Worm (Caenorhabditis elegans): ENCODE results near the gene C44B11.4.

The C44B11.4 gene

DNA sequence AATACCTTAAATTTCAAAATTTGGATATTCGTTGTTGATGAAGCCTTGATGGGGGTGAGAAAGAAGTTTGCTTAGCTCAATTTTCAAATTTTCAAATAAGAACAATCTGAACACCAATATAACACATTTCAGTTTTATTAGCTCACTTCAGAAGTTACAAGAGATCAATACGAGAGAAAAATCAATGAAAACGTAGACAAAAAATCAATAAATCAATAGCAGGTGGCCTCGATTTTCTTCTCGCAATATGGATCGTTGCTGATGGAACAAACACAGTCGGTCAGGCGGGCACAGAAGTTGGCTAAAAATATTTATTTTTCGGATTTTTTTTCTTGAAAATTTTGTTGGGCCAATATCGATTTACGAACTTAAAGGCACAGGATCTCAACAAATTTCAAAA is 1.5 kb downstream of the C44B11.4 start:
- TF ChIP-seq med-1 (GFP tag; optimal IDR thresholded peaks at IDR 0.05; ENCODE audit: insufficient read depth) = no peak
- TF ChIP-seq cog-1 (tag; optimal IDR thresholded peaks at IDR 0.05) = no peak
- no peak for TF ChIP-seq klf-2 (GFP tag; conservative IDR thresholded peaks at IDR 0.05)
- no peak for TF ChIP-seq ztf-23 (GFP tag; IDR thresholded peaks at IDR 0.05)
- no peak for TF ChIP-seq ref-1 (GFP tag; conservative IDR thresholded peaks at IDR 0.05)
- no peak for TF ChIP-seq ztf-29 (GFP tag; IDR thresholded peaks at IDR 0.05)
- no peak for TF ChIP-seq tab-1 (GFP tag; IDR thresholded peaks at IDR 0.05)
- no peak for TF ChIP-seq flt-1 (GFP tag; IDR thresholded peaks at IDR 0.05)
- TF ChIP-seq T22C8.4 (GFP tag; IDR thresholded peaks at IDR 0.05) = no peak

DNA sequence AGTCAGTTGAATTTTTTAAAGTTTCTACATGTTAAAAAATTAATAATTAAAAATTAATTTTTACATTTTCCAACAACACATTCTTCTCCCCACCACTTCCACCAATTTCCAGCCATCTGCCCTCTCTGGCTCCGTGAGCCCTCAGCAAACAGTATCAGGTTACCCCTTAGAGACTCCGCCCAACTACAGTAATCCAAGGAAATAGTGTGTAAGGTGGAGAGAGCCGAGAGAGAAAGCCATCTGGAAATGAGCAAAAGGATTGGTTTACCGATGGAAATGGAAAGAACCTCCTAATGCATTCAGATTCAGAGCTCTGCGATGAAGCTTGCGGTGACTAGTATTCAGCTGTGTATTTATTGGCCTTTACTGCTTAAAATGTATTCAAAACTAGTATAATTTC is 3.3 kb downstream of the C44B11.4 start:
- no peak for TF ChIP-seq T22C8.4 (GFP tag; IDR thresholded peaks at IDR 0.05)
- no peak for TF ChIP-seq ref-1 (GFP tag; conservative IDR thresholded peaks at IDR 0.05)
- no peak for TF ChIP-seq cog-1 (tag; optimal IDR thresholded peaks at IDR 0.05)
- no peak for TF ChIP-seq flt-1 (GFP tag; IDR thresholded peaks at IDR 0.05)
- TF ChIP-seq ztf-23 (GFP tag; IDR thresholded peaks at IDR 0.05) = no peak

DNA sequence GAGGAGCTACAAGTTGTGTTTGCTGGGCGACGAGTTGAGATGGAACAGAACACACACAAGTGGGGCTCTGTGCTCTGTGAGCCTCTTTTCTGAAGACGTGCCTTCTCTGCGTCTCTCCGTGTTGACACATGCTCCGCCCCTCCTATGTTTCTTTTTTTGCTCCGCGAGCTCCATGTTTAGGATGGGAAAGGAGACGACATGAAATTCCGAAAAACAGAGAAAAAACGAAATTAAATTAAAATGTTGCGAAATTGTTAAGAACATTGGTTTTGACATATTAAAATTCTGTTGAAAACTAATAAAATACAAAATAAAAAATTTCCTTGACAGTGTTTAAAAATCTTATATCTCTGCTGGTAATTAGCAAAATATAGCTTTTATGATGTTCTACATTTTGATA is 4.4 kb downstream of the C44B11.4 start, which contains the start of gene mec-12:
mec-12 (minus strand) TSS at position 91 of the 400 bp plus-strand sequence.
- TF ChIP-seq tab-1 (GFP tag; IDR thresholded peaks at IDR 0.05) (no peak), cog-1 (tag; optimal IDR thresholded peaks at IDR 0.05) (no peak), ztf-29 (GFP tag; IDR thresholded peaks at IDR 0.05) (no peak), T22C8.4 (GFP tag; IDR thresholded peaks at IDR 0.05) (no peak), ztf-23 (GFP tag; IDR thresholded peaks at IDR 0.05) (no peak), flt-1 (GFP tag; IDR thresholded peaks at IDR 0.05) (no peak), med-1 (GFP tag; optimal IDR thresholded peaks at IDR 0.05; ENCODE audit: insufficient read depth) (no peak), ref-1 (GFP tag; conservative IDR thresholded peaks at IDR 0.05) (no peak), klf-2 (GFP tag; conservative IDR thresholded peaks at IDR 0.05) (no peak)

DNA sequence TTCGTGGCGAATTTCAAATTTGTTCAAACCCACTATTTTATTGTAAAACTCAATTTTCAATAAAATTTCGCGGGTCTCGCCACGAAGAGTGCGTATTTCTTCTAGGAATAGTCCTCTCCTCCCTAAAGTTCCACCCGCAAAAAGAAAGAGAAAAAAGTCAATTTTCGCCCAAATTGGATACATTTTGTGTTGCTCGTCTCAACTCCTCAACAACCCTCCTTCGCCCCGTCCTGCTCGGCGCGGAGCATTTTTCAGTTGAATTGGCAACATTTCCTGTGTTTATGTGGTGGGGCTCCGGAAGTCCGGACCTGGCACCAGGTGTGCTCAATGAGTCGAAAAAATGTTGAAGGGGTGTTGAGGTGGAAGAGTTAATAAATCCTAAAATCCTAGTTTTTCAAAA is 5.5 kb downstream of the C44B11.4 start:
- TF ChIP-seq flt-1 (GFP tag; IDR thresholded peaks at IDR 0.05) (no peak), klf-2 (GFP tag; conservative IDR thresholded peaks at IDR 0.05) (no peak), tab-1 (GFP tag; IDR thresholded peaks at IDR 0.05) (no peak), T22C8.4 (GFP tag; IDR thresholded peaks at IDR 0.05) (no peak), med-1 (GFP tag; optimal IDR thresholded peaks at IDR 0.05; ENCODE audit: insufficient read depth) (no peak), ref-1 (GFP tag; conservative IDR thresholded peaks at IDR 0.05) (no peak), ztf-23 (GFP tag; IDR thresholded peaks at IDR 0.05) (no peak), cog-1 (tag; optimal IDR thresholded peaks at IDR 0.05) (no peak), ztf-29 (GFP tag; IDR thresholded peaks at IDR 0.05) (no peak)

DNA sequence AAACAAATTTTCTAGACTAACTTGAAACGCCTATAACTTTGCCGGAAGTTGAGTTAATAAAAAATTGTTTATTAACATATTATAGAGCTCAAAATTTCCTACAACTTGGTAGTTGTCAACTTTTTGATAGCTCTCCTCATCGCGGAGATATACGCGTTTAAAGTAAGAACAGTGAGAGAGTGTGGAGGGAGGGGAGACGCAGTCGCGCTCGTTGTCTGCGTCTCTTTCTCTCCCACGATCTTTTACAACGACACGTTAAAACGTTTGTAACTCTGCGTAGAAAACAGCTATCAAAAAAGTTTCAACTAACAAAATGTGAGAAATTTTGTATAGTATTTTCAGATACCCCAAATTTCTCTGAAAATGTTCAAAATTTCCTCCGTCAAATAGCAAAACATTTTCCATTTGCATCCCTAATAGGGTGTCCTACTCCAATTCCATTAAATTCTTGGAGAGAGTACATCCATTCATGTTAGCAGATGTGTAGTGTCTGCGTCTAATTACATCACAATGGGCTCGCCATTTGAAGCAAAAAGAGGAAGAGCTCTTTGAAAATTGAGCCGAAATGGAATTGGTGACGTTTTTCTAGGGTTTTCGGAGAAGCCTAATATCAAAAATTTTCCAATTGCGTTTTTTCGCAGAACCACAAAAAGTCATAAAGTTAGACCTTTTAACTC is 7.1 kb downstream of the C44B11.4 start:
- TF ChIP-seq ztf-23 (GFP tag; IDR thresholded peaks at IDR 0.05) = no peak
- TF ChIP-seq ztf-29 (GFP tag; IDR thresholded peaks at IDR 0.05) = no peak

DNA sequence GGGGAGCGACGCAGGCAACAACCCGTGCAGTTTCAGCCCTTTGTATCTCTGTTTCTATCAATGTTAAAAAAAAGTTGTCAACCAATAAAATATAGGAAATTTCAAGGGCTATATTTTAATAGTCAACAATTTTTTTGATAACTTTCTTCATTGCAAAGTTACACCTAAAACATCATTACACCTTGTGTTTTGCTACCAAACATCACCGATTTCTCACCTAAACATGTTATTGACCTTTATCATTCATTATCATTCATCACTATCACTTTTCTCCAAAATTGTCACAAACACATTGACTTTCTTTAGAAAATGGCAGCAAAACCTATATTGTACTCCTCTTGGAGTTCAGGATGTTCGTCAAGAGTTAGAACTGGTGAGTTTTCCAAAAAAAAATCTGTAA is 14.5 kb downstream of the C44B11.4 start, which contains the start of gene Y53G8B.1:
Y53G8B.1 (plus strand) TSS at position 242 of the 400 bp plus-strand sequence.
- TF ChIP-seq klf-2 (GFP tag; conservative IDR thresholded peaks at IDR 0.05) (no peak), T22C8.4 (GFP tag; IDR thresholded peaks at IDR 0.05) (no peak)

DNA sequence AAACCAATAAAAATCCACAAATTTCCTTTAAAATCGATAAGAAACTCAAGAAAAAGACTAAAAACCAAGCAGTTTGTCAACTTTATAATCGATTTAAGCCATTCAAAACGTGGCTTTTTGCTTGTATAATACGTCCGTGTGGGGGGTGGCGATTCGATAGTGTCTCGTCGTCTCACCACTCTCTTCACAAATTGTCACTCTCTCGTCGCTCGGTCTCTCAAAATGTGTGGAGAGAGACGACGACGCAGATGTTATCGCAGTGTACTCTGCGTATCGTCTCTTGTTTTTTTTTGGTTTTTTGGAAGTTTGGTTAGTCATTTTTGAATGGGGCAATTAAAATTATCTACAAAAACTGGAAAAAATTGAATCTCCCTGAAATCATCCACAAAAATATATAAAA is 15.9 kb downstream of the C44B11.4 start:
- TF ChIP-seq ref-1 (GFP tag; conservative IDR thresholded peaks at IDR 0.05) (no peak), klf-2 (GFP tag; conservative IDR thresholded peaks at IDR 0.05) (no peak), ztf-23 (GFP tag; IDR thresholded peaks at IDR 0.05) (no peak), cog-1 (tag; optimal IDR thresholded peaks at IDR 0.05) (no peak), ztf-29 (GFP tag; IDR thresholded peaks at IDR 0.05) (no peak), T22C8.4 (GFP tag; IDR thresholded peaks at IDR 0.05) (no peak), flt-1 (GFP tag; IDR thresholded peaks at IDR 0.05) (no peak), med-1 (GFP tag; optimal IDR thresholded peaks at IDR 0.05; ENCODE audit: insufficient read depth) (no peak), tab-1 (GFP tag; IDR thresholded peaks at IDR 0.05) (no peak)

DNA sequence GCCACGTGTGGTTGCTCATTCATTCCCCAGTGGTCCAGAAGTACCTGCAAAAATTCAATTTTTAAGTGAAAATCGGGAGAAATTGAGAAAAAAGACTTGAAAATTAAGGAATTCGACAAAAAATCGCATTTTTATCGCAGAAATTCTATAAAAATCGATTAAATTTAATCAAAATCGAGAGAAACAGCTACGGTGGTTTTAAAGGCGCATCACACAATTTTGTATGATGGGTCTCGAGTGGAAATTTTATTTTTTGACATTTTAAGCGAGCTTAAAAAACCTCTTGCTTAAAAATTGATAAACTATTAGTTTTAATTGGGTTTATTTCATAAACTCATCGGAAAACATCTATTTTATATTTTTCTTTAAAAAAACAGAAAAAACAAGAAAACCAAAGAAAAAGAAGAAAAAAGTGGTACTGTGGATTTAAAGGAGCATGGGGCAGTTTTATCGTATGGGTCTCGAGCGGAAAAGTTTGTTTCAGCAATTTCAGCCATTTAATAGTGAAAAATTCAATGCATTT is 16.4 kb downstream of the C44B11.4 start, which contains the start of gene nipa-1:
nipa-1 (minus strand) TSS at position 51 of the 523 bp plus-strand sequence.
- no peak for TF ChIP-seq ztf-29 (GFP tag; IDR thresholded peaks at IDR 0.05)
- no peak for TF ChIP-seq ztf-23 (GFP tag; IDR thresholded peaks at IDR 0.05)
- no peak for TF ChIP-seq med-1 (GFP tag; optimal IDR thresholded peaks at IDR 0.05; ENCODE audit: insufficient read depth)
- no peak for TF ChIP-seq klf-2 (GFP tag; conservative IDR thresholded peaks at IDR 0.05)

DNA sequence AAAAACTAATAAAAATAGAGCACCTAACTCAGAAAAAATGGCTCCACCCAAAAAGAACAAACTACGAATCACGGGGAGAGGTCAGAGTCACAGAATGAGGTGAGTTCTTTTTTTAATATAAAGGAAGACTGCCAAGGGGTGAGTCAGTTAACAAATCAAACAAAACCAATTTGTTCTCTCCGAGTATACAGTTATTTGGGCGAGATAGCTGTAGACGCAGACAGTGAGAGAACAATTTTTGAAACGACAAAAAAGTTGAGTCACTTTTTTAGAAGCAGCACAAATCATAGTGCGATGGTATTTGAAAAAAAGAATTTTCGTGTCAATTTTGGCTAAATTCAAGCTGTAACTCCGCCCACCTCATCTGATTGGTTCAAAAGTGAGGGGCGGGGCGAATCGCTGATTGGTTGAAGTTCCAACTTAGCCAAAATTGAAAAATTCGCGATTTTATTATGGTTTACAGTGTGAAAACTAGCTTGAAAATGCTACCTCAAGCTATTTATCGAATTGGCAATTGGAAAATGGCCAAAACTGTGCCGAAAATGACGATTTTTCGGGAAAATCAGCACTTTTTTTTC is 19.3 kb downstream of the C44B11.4 start:
- TF ChIP-seq tab-1 (GFP tag; IDR thresholded peaks at IDR 0.05) (no peak), flt-1 (GFP tag; IDR thresholded peaks at IDR 0.05) (0 out of 2 replicates have a peak, but pooled peaks have one; percentile 24)

DNA sequence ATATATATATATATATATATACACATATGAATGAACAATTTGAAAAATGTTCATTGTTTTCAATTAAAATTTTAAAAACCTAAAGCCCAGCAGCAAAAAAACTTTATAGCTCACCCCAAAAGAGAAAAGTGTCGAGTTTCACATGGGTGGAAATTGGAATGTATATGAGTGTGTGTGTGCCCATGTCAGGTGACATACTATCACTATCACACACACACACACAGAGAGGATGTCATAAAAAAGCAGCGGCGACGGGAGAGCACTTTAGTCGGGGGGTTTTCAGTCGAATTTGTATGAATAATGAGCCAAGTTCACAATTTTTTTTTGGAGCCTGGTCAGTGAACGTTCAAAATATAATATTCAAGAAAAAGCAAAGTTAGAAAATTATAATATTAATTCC is 23.6 kb downstream of the C44B11.4 start:
- no peak for TF ChIP-seq ztf-23 (GFP tag; IDR thresholded peaks at IDR 0.05)
- TF ChIP-seq cog-1 (tag; optimal IDR thresholded peaks at IDR 0.05) = no peak
- no peak for TF ChIP-seq klf-2 (GFP tag; conservative IDR thresholded peaks at IDR 0.05)
- no peak for TF ChIP-seq T22C8.4 (GFP tag; IDR thresholded peaks at IDR 0.05)
- no peak for TF ChIP-seq med-1 (GFP tag; optimal IDR thresholded peaks at IDR 0.05; ENCODE audit: insufficient read depth)
